Fruit fly (Drosophila melanogaster) whole organism, embryonic: ENCODE measurements around the gene CG6163.

ENCODE experiments used
- CG10543 ChIP-seq: fragments of 200-800 bp; sonication (Bioruptor generic); optimal IDR thresholded peaks from 3 replicates; lab custom pipeline; 2017; ENCODE audit warnings: missing biosample characterization, mild to moderate bottlenecking, missing genetic modification characterization, moderate library complexity
- CG11247 ChIP-seq: fragments of 200-800 bp; sonication (Bioruptor generic); IDR thresholded peaks from 2 replicates; pipeline ENCODE4 v1.3.6; 2022; ENCODE audit warnings: missing biosample characterization, missing genetic modification characterization
- CG11398 ChIP-seq: fragments of 200-800 bp; sonication (Bioruptor generic); optimal IDR thresholded peaks from 2 replicates; lab custom pipeline; 2016; ENCODE audit warnings: missing biosample characterization, missing genetic modification characterization
- CG12071 ChIP-seq: fragments of 200-800 bp; sonication (Bioruptor generic); optimal IDR thresholded peaks from 3 replicates; lab custom pipeline; 2018; ENCODE audit warnings: missing biosample characterization, mild to moderate bottlenecking, missing genetic modification characterization
- CG12104 ChIP-seq: fragments of 200-800 bp; sonication (Bioruptor generic); optimal IDR thresholded peaks from 3 replicates; lab custom pipeline; 2016; ENCODE audit warnings: missing biosample characterization, missing genetic modification characterization
- CG12219 ChIP-seq: fragments of 200-800 bp; sonication (Bioruptor generic); optimal IDR thresholded peaks from 3 replicates; lab custom pipeline; 2018; ENCODE audit warnings: missing biosample characterization, mild to moderate bottlenecking, missing genetic modification characterization
- CG15514 ChIP-seq: fragments of 200-800 bp; sonication (Bioruptor generic); optimal IDR thresholded peaks from 3 replicates; lab custom pipeline; 2017; ENCODE audit warnings: missing biosample characterization, missing genetic modification characterization, mild to moderate bottlenecking, moderate library complexity, missing genetic modification reagents
- CG15696 ChIP-seq: fragments of 200-800 bp; sonication (Bioruptor generic); optimal IDR thresholded peaks from 2 replicates; lab custom pipeline; 2019; ENCODE audit warnings: missing biosample characterization, mild to moderate bottlenecking, missing genetic modification characterization, moderate library complexity
- CG17385 ChIP-seq: fragments of 200-800 bp; sonication (Bioruptor generic); optimal IDR thresholded peaks from 3 replicates; lab custom pipeline; 2018; ENCODE audit warnings: missing biosample characterization, mild to moderate bottlenecking, missing genetic modification characterization
- CG18764 ChIP-seq: fragments of 200-800 bp; sonication (Bioruptor generic); optimal IDR thresholded peaks from 3 replicates; lab custom pipeline; 2016; ENCODE audit warnings: missing biosample characterization, missing genetic modification characterization
- CG4707 ChIP-seq: fragments of 200-800 bp; sonication (Bioruptor generic); optimal IDR thresholded peaks from 2 replicates; lab custom pipeline; 2018; ENCODE audit warnings: missing biosample characterization, mild to moderate bottlenecking, missing genetic modification characterization, moderate library complexity
- CG8281 ChIP-seq: fragments of 200-800 bp; sonication (Bioruptor generic); optimal IDR thresholded peaks from 2 replicates; lab custom pipeline; 2018; ENCODE audit warnings: missing biosample characterization, mild to moderate bottlenecking, missing genetic modification characterization, moderate library complexity
- CG8290 ChIP-seq, 3 experiments: fragments of 200-800 bp; sonication (Bioruptor generic); optimal IDR thresholded peaks; 2 replicates each; lab custom pipeline; 2016 to 2019; ENCODE audit warnings: missing biosample characterization in 3 of 3, missing genetic modification characterization in 3 of 3, mild to moderate bottlenecking in 2 of 3, moderate library complexity in 1 of 3
- CG8478 ChIP-seq: fragments of >200 bp; optimal IDR thresholded peaks from 2 replicates; lab custom pipeline; 2018
- CkIIα-i1 ChIP-seq: fragments of 200-800 bp; sonication (Bioruptor generic); IDR thresholded peaks from 2 replicates; pipeline ENCODE4 v1.3.6; 2022; ENCODE audit warnings: missing biosample characterization, missing genetic modification characterization
- Drgx ChIP-seq: fragments of 200-800 bp; sonication (Bioruptor generic); IDR thresholded peaks from 2 replicates; pipeline ENCODE4 v1.3.6; 2022; ENCODE audit warnings: missing biosample characterization, missing genetic modification characterization
- E2f2 ChIP-seq: fragments of 200-800 bp; sonication (Bioruptor generic); IDR thresholded peaks from 2 replicates; pipeline ENCODE4 v1.3.6; 2022; ENCODE audit warnings: missing biosample characterization, missing genetic modification characterization
- ERR ChIP-seq: fragments of 200-800 bp; sonication (Bioruptor generic); optimal IDR thresholded peaks from 2 replicates; lab custom pipeline; 2016; ENCODE audit warnings: missing biosample characterization, missing genetic modification characterization
- Eip74EF ChIP-seq, 2 experiments: fragments of 200-800 bp in 1 of 2; fragments of >200 bp in 1 of 2; sonication (Bioruptor generic) in 1 of 2; optimal IDR thresholded peaks; 2 replicates each; lab custom pipeline; 2017 to 2019; ENCODE audit warnings: missing biosample characterization in 2 of 2, missing genetic modification characterization in 2 of 2, mild to moderate bottlenecking in 1 of 2, moderate library complexity in 1 of 2
- Ets65A ChIP-seq: fragments of 200-800 bp; sonication (Bioruptor generic); peaks from one replicate; lab custom pipeline; 2016; ENCODE audit warnings: missing biosample characterization, missing genetic modification characterization
- Hr51 ChIP-seq, 2 experiments: fragments of 200-800 bp; sonication (Bioruptor generic); optimal IDR thresholded peaks; 2 replicates in 1 of 2; 3 replicates in 1 of 2; lab custom pipeline; 2016 to 2018; ENCODE audit warnings: missing biosample characterization in 2 of 2, missing genetic modification characterization in 2 of 2, mild to moderate bottlenecking in 1 of 2, moderate library complexity in 1 of 2
- Nf-YB ChIP-seq: fragments of 200-800 bp; sonication (Bioruptor generic); optimal IDR thresholded peaks from 3 replicates; lab custom pipeline; 2019; ENCODE audit warnings: missing biosample characterization, mild to moderate bottlenecking, missing genetic modification characterization, moderate library complexity
- Side ChIP-seq: fragments of 200-800 bp; sonication (Bioruptor generic); optimal IDR thresholded peaks from 2 replicates; lab custom pipeline; 2016; ENCODE audit warnings: missing biosample characterization, missing genetic modification characterization
- ci ChIP-seq: fragments of 200-800 bp; sonication (Bioruptor generic); IDR thresholded peaks from 3 replicates; pipeline ENCODE4 v1.3.6; 2022; ENCODE audit warnings: missing biosample characterization, missing genetic modification characterization
- crc ChIP-seq: fragments of 200-800 bp; sonication (Bioruptor generic); optimal IDR thresholded peaks from 2 replicates; lab custom pipeline; 2016; ENCODE audit warnings: missing biosample characterization, missing genetic modification characterization
- dimm ChIP-seq: fragments of 200-800 bp; sonication (Bioruptor generic); IDR thresholded peaks from 2 replicates; pipeline ENCODE4 v1.3.6; 2022; ENCODE audit warnings: missing biosample characterization, missing genetic modification characterization
- disco-r ChIP-seq: fragments of 200-800 bp; sonication (Bioruptor generic); optimal IDR thresholded peaks from 2 replicates; lab custom pipeline; 2016; ENCODE audit warnings: missing biosample characterization, missing genetic modification characterization
- dpn ChIP-seq, 2 experiments: fragments of 200-800 bp; sonication (Bioruptor generic); optimal IDR thresholded peaks; 3 replicates each; lab custom pipeline; 2016; ENCODE audit warnings: missing biosample characterization in 2 of 2, missing genetic modification characterization in 2 of 2
- emc ChIP-seq: fragments of 200-800 bp; sonication (Bioruptor generic); optimal IDR thresholded peaks from 2 replicates; lab custom pipeline; 2016; ENCODE audit warnings: missing biosample characterization, missing genetic modification characterization
- ems ChIP-seq: fragments of 200-800 bp; sonication (Bioruptor generic); optimal IDR thresholded peaks from 3 replicates; lab custom pipeline; 2016; ENCODE audit warnings: missing biosample characterization, missing genetic modification characterization
- eve ChIP-seq, 2 experiments: fragments of >200 bp; optimal IDR thresholded peaks; 2 replicates each; lab custom pipeline; 2017; ENCODE audit warnings: missing biosample characterization in 2 of 2, missing genetic modification characterization in 2 of 2
- fru ChIP-seq: fragments of >200 bp; optimal IDR thresholded peaks from 2 replicates; lab custom pipeline; 2017
- gce ChIP-seq: fragments of 200-800 bp; sonication (Bioruptor generic); IDR thresholded peaks from 3 replicates; pipeline ENCODE4 v1.3.6; 2022; ENCODE audit warnings: missing biosample characterization, missing genetic modification characterization
- ham ChIP-seq: fragments of 200-800 bp; sonication (Bioruptor generic); IDR thresholded peaks from 2 replicates; pipeline ENCODE4 v1.3.6; 2022; ENCODE audit warnings: missing biosample characterization, missing genetic modification characterization
- hkb ChIP-seq, 2 experiments: fragments of 200-800 bp in 1 of 2; fragments of >200 bp in 1 of 2; sonication (Bioruptor generic) in 1 of 2; IDR thresholded peaks in 1 of 2; optimal IDR thresholded peaks in 1 of 2; 2 replicates each; pipeline versions ENCODE4 v1.3.6 to Lab custom; 2017 to 2022; ENCODE audit warnings: missing biosample characterization in 1 of 2, missing genetic modification characterization in 1 of 2
- ken ChIP-seq: fragments of 200-800 bp; sonication (Bioruptor generic); IDR thresholded peaks from 3 replicates; pipeline ENCODE4 v1.3.6; 2022; ENCODE audit warnings: missing biosample characterization, missing genetic modification characterization
- klu ChIP-seq: fragments of 200-800 bp; sonication (Bioruptor generic); IDR thresholded peaks from 2 replicates; pipeline ENCODE4 v1.3.6; 2022; ENCODE audit warnings: missing biosample characterization, missing genetic modification characterization
- lmd ChIP-seq: fragments of 200-800 bp; sonication (Bioruptor generic); IDR thresholded peaks from 2 replicates; pipeline ENCODE4 v1.3.6; 2022; ENCODE audit warnings: missing biosample characterization, missing genetic modification characterization
- lov ChIP-seq, 2 experiments: fragments of 200-800 bp in 1 of 2; fragments of >200 bp in 1 of 2; sonication (Bioruptor generic) in 1 of 2; IDR thresholded peaks in 1 of 2; optimal IDR thresholded peaks in 1 of 2; 2 replicates in 1 of 2; 3 replicates in 1 of 2; pipeline versions ENCODE4 v1.3.6 to Lab custom; 2017 to 2022; ENCODE audit warnings: missing biosample characterization in 1 of 2, missing genetic modification characterization in 1 of 2
- mam ChIP-seq: fragments of 200-800 bp; sonication (Bioruptor generic); optimal IDR thresholded peaks from 3 replicates; lab custom pipeline; 2016; ENCODE audit warnings: missing biosample characterization, missing genetic modification characterization
- nmo ChIP-seq: fragments of 200-800 bp; sonication (Bioruptor generic); optimal IDR thresholded peaks from 2 replicates; lab custom pipeline; 2018; ENCODE audit warnings: missing biosample characterization, mild to moderate bottlenecking, missing genetic modification characterization, moderate library complexity
- onecut ChIP-seq: fragments of 200-800 bp; sonication (Bioruptor generic); IDR thresholded peaks from 2 replicates; pipeline ENCODE4 v1.3.6; 2022; ENCODE audit warnings: missing biosample characterization, missing genetic modification characterization
- otp ChIP-seq: fragments of 200-800 bp; sonication (Bioruptor generic); IDR thresholded peaks from 3 replicates; pipeline ENCODE4, ENCODE4 v1.3.6; 2022; ENCODE audit warnings: missing biosample characterization, missing genetic modification characterization
- pan ChIP-seq, 4 experiments: fragments of >200 bp in 3 of 4; fragments of 200-800 bp in 1 of 4; sonication (Bioruptor generic) in 1 of 4; optimal IDR thresholded peaks in 3 of 4; IDR thresholded peaks in 1 of 4; 2 replicates each; pipeline versions ENCODE4 v1.3.6 to Lab custom; 2017 to 2022; ENCODE audit warnings: missing biosample characterization in 2 of 4, missing genetic modification characterization in 2 of 4, mixed read lengths in 1 of 4
- psq ChIP-seq: fragments of 200-800 bp; sonication (Bioruptor generic); optimal IDR thresholded peaks from 2 replicates; lab custom pipeline; 2017; ENCODE audit warnings: missing biosample characterization, missing genetic modification characterization
- sima ChIP-seq: fragments of 200-800 bp; sonication (Bioruptor generic); optimal IDR thresholded peaks from 2 replicates; lab custom pipeline; 2016; ENCODE audit warnings: missing biosample characterization, missing genetic modification characterization
- trh ChIP-seq: fragments of 200-800 bp; sonication (Bioruptor generic); optimal IDR thresholded peaks from 2 replicates; lab custom pipeline; 2016; ENCODE audit warnings: missing biosample characterization, missing genetic modification characterization
- unc-4 ChIP-seq: fragments of 200-800 bp; sonication (Bioruptor generic); IDR thresholded peaks from 2 replicates; pipeline ENCODE4 v1.3.6; 2022; ENCODE audit warnings: missing biosample characterization, missing genetic modification characterization; ENCODE audit not compliant: partially characterized antibody

The CG6163 gene

DNA sequence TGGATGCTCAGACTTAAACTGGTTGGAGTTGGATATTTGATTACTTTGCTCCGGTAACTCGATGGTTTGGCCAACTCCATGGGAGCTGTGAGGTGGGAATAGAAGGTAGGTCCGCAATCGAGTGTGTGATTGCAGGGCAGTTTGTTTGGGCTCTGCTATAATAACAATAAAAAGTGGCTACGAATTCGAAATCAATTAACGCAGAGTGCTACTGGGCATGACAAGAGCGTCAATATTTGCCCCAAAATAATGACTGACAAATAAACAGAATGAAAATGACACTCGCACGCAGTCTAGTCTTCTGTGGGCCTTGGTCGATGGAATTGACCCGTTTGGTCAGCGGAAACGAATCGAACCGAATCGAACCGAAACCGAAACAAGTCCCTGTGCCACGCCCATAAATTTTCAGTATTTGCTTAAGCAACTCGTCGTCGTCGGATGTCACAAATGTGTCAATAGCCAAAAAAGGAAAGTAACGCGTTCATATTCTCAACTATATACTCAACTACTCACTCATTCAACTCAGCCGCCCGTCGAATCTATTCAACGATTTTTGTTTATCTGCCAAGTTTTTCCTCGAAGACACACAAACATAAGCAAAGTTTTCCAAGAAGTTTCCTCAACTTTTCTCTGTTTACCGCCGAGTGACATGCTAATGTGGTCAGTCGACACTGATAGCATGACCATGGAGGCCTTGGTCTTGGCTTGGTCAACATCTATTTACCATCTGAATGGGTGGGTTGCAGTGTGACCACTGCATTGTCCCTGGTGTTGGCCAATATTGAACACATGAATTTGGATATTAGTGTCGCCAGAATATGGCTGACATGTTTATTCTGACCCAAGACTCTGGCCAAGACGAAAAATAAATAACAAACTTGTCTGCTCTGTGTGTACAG, 9.0 kb downstream of the CG6163 start (continued):
- TF ChIP-seq dimm (no peak), Ets65A (GFP tag; lab: Kevin White, UChicago) (peak; percentile 45), sima (no peak), crc (GFP tag; lab: Kevin White, UChicago) (no peak), unc-4 (GFP tag; lab: Robert Waterston, UW) (no peak), Hr51 (GFP tag; optimal IDR thresholded peaks at IDR 0.05; lab: Kevin White, UChicago) (no peak), mam (GFP tag; lab: Kevin White, UChicago) (no peak), ci (GFP tag; lab: Robert Waterston, UW) (peak; percentile 33; the same call in 2 of the 3 replicates), gce (GFP tag; lab: Robert Waterston, UW) (no peak), Nf-YB (no peak), ken (GFP tag; lab: Robert Waterston, UW) (peak; percentile 41; the same call in 1 of the 3 replicates), CG12104 (GFP tag; lab: Kevin White, UChicago) (peak; percentile 23), hkb (optimal IDR thresholded peaks at IDR 0.05; lab: Kevin White, UChicago) (no peak), hkb (GFP tag; IDR thresholded peaks at IDR 0.05; lab: Robert Waterston, UW) (no peak), CkIIα-i1 (GFP tag; lab: Robert Waterston, UW) (no peak), fru (lab: Kevin White, UChicago) (no peak), CG4707 (GFP tag; lab: Kevin White, UChicago) (peak; percentile 12), ham (GFP tag; lab: Robert Waterston, UW) (no peak), dpn (GFP tag; optimal IDR thresholded peaks at IDR 0.05; lab: Kevin White, UChicago) (no peak), CG10543 (GFP tag; lab: Kevin White, UChicago) (peak; percentile 15), CG15514 (GFP tag; lab: Kevin White, UChicago) (no peak), pan (optimal IDR thresholded peaks at IDR 0.05; lab: Kevin White, UChicago) (no peak), pan (GFP tag; optimal IDR thresholded peaks at IDR 0.05 in 1 of 2, IDR thresholded peaks at IDR 0.05 in 1 of 2) (peak in 1 of 2 experiments; percentile 21), disco-r (peak; percentile 8), E2f2 (GFP tag; lab: Robert Waterston, UW) (0 out of 2 replicates have a peak, but pooled peaks have one; percentile 14), psq (GFP tag; lab: Kevin White, UChicago) (no peak), ems (GFP tag; lab: Kevin White, UChicago) (no peak), Eip74EF (GFP tag; optimal IDR thresholded peaks at IDR 0.05; lab: Kevin White, UChicago) (no peak), lov (optimal IDR thresholded peaks at IDR 0.05; lab: Kevin White, UChicago) (no peak), lov (GFP tag; IDR thresholded peaks at IDR 0.05; lab: Robert Waterston, UW) (no peak), emc (GFP tag; lab: Kevin White, UChicago) (no peak), CG18764 (GFP tag; lab: Kevin White, UChicago) (no peak), CG17385 (no peak), Drgx (no peak), lmd (no peak), CG12071 (peak; percentile 25), onecut (GFP tag; lab: Robert Waterston, UW) (0 out of 2 replicates have a peak, but pooled peaks have one; percentile 3), nmo (GFP tag; lab: Kevin White, UChicago) (no peak), klu (GFP tag; lab: Robert Waterston, UW) (no peak), CG11247 (no peak), Side (no peak), otp (GFP tag; lab: Robert Waterston, UW) (peak; percentile 53), ERR (no peak), CG8478 (no peak), CG11398 (GFP tag; lab: Kevin White, UChicago) (no peak), trh (no peak), CG8290 (GFP tag; optimal IDR thresholded peaks at IDR 0.05; lab: Kevin White, UChicago) (no peak), CG8290 (tag; optimal IDR thresholded peaks at IDR 0.05; lab: Kevin White, UChicago) (peak in 1 of 2 experiments; percentile 35), CG12219 (GFP tag; lab: Kevin White, UChicago) (peak; percentile 26), CG8281 (tag; lab: Kevin White, UChicago) (peak; percentile 6), eve (GFP tag; optimal IDR thresholded peaks at IDR 0.05; lab: Kevin White, UChicago) (peak in 1 of 2 experiments; percentile 40), CG15696 (tag; lab: Kevin White, UChicago) (peak; percentile 60)
